Fruit fly (Drosophila melanogaster) whole organism: Measurements from ENCODE around the gene CG4730.

Source experiments
- CG8478 ChIP-seq: fragments of >200 bp; optimal IDR thresholded peaks from 2 replicates; lab custom pipeline; 2018; ENCODE audit warnings: inconsistent platforms
- pan ChIP-seq: fragments of >200 bp; optimal IDR thresholded peaks from 2 replicates; lab custom pipeline; 2017
- psq ChIP-seq: fragments of >200 bp; optimal IDR thresholded peaks from 2 replicates; lab custom pipeline; 2017
- usp ChIP-seq: fragments of >200 bp; optimal IDR thresholded peaks from 2 replicates; lab custom pipeline; 2017; ENCODE audit warnings: missing biosample characterization, missing genetic modification characterization, mixed read lengths

dm6 chr3R:25652066-25652720 lies 26.3 kb downstream of the CG4730 start:
- TF ChIP-seq pan (no peak), psq (lab: Kevin White, UChicago) (no peak), usp (GFP tag; lab: Kevin White, UChicago) (no peak), CG8478 (lab: Kevin White, UChicago) (no peak)
